Worm (Caenorhabditis elegans): ENCODE results near the gene sgt-1.
"Not testable (repeated sequence)": the region's sequence is repeated elsewhere in the genome, so short reads cannot be mapped to it uniquely, and the experiment has no call there.

DNA sequence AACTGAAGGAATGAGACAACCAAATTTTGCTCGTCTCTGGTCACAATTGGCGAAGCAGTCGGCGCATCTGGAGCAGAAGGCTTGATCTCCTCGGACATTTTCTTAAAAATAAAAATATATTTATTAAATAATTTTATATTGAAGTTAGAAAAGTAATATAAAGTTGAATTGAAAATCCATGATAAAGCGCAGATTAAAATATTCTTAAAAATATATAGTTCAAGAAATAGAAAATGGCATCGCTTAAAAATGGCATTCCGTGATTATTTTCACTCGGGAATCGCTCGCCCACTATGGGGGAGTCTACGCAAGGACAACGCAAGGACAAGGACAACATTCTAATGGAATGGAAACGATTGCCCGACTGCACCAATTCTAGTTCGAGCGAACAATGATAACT, at the start of gene sgt-1:
- TF ChIP-seq nhr-77, tbx-2, unc-130, jun-1, rnt-1 (tag; optimal IDR thresholded peaks at IDR 0.05): not testable (repeated sequence)

Measured in whole organism, L1 larva.